Worm (Caenorhabditis elegans): ENCODE results near the gene C13F10.8.

DNA sequence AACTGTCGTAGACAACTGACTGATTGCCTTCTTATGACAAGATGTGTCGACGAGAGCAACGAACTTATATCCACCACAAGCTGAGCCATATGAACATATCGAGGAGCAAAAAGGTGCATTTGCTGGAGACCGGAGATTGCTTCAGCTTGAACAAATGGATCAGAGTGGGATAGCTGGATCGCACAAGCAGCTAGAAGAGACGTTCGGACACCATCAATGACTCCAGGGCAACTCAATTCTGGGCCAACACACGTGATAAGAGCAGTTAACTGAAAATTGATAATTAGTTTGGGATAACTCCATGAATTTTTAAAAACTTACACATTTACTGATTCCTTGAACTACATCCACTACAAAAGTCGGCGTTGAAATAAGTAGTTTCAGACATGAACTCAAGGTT, 11.8 kb downstream of the C13F10.8 start:
- TF ChIP-seq him-1 (tag; optimal IDR thresholded peaks at IDR 0.05) (no peak), W03F9.2 (tag; optimal IDR thresholded peaks at IDR 0.05) (no peak), dao-5 (tag; optimal IDR thresholded peaks at IDR 0.05) (no peak)

Measured in whole organism, L4/young adult.